Fruit fly (Drosophila melanogaster) whole organism, embryonic: Measurements from ENCODE around the gene CG9837.

Experiments
- BEAF-32 ChIP-seq: fragments of 200-800 bp; sonication (Bioruptor generic); optimal IDR thresholded peaks from 3 replicates; lab custom pipeline; 2017; ENCODE audit warnings: missing biosample characterization, missing genetic modification characterization, mild to moderate bottlenecking, moderate library complexity, missing genetic modification reagents
- C15 ChIP-seq: fragments of 200-800 bp; sonication (Bioruptor generic); IDR thresholded peaks from 3 replicates; pipeline ENCODE4 v1.3.6; 2022; ENCODE audit warnings: missing biosample characterization, missing genetic modification characterization
- CG10979 ChIP-seq: fragments of 200-800 bp; sonication (Bioruptor generic); optimal IDR thresholded peaks from 2 replicates; lab custom pipeline; 2018; ENCODE audit warnings: missing biosample characterization, mild to moderate bottlenecking, missing genetic modification characterization, moderate library complexity
- CG12219 ChIP-seq: fragments of 200-800 bp; sonication (Bioruptor generic); optimal IDR thresholded peaks from 3 replicates; lab custom pipeline; 2018; ENCODE audit warnings: missing biosample characterization, mild to moderate bottlenecking, missing genetic modification characterization
- CG12391 ChIP-seq: fragments of 200-800 bp; sonication (Bioruptor generic); optimal IDR thresholded peaks from 3 replicates; lab custom pipeline; 2018; ENCODE audit warnings: missing biosample characterization, mild to moderate bottlenecking, missing genetic modification characterization, moderate library complexity
- CG12744 ChIP-seq: fragments of 200-800 bp; sonication (Bioruptor generic); optimal IDR thresholded peaks from 2 replicates; lab custom pipeline; 2016; ENCODE audit warnings: missing biosample characterization, missing genetic modification characterization
- CG14014 ChIP-seq: fragments of 200-800 bp; sonication (Bioruptor generic); IDR thresholded peaks from 2 replicates; pipeline ENCODE4 v1.3.6; 2022; ENCODE audit warnings: missing biosample characterization, missing genetic modification characterization
- CG16779 ChIP-seq: fragments of 200-800 bp; sonication (Bioruptor generic); IDR thresholded peaks from 2 replicates; pipeline ENCODE4 v1.3.6; 2022; ENCODE audit warnings: missing biosample characterization, missing genetic modification characterization
- CG16815 ChIP-seq: fragments of 200-800 bp; sonication (Bioruptor generic); optimal IDR thresholded peaks from 3 replicates; lab custom pipeline; 2017; ENCODE audit warnings: missing biosample characterization, mild to moderate bottlenecking, missing genetic modification characterization
- CG17359 ChIP-seq: fragments of 200-800 bp; sonication (Bioruptor generic); optimal IDR thresholded peaks from 3 replicates; lab custom pipeline; 2018; ENCODE audit warnings: missing biosample characterization, mild to moderate bottlenecking, missing genetic modification characterization, moderate library complexity
- CG17802 ChIP-seq: fragments of 200-800 bp; sonication (Bioruptor generic); optimal IDR thresholded peaks from 2 replicates; lab custom pipeline; 2018; ENCODE audit warnings: missing biosample characterization, mild to moderate bottlenecking, missing genetic modification characterization, moderate library complexity
- CG18764 ChIP-seq: fragments of 200-800 bp; sonication (Bioruptor generic); optimal IDR thresholded peaks from 3 replicates; lab custom pipeline; 2016; ENCODE audit warnings: missing biosample characterization, missing genetic modification characterization
- CG2116 ChIP-seq: fragments of 200-800 bp; sonication (Bioruptor generic); optimal IDR thresholded peaks from 3 replicates; lab custom pipeline; 2018; ENCODE audit warnings: missing biosample characterization, mild to moderate bottlenecking, missing genetic modification characterization
- CG2202 ChIP-seq: fragments of 200-800 bp; sonication (Bioruptor generic); optimal IDR thresholded peaks from 2 replicates; lab custom pipeline; 2018; ENCODE audit warnings: missing biosample characterization, mild to moderate bottlenecking, missing genetic modification characterization
- CG31441 ChIP-seq: fragments of 200-800 bp; sonication (Bioruptor generic); IDR thresholded peaks from 2 replicates; pipeline ENCODE4 v1.3.6; 2022; ENCODE audit warnings: missing biosample characterization, missing genetic modification characterization
- CG32767 ChIP-seq: fragments of 200-800 bp; sonication (Bioruptor generic); IDR thresholded peaks from 2 replicates; pipeline ENCODE4 v1.3.6; 2022; ENCODE audit warnings: missing biosample characterization, missing genetic modification characterization
- CG3838 ChIP-seq: fragments of 200-800 bp; sonication (Bioruptor generic); optimal IDR thresholded peaks from 3 replicates; lab custom pipeline; 2016; ENCODE audit warnings: missing biosample characterization, missing genetic modification characterization
- CG4424 ChIP-seq: fragments of 200-800 bp; sonication (Bioruptor generic); optimal IDR thresholded peaks from 3 replicates; lab custom pipeline; 2016; ENCODE audit warnings: missing biosample characterization, missing genetic modification characterization
- CG4820 ChIP-seq: fragments of 200-800 bp; sonication (Bioruptor generic); optimal IDR thresholded peaks from 3 replicates; lab custom pipeline; 2016; ENCODE audit warnings: missing biosample characterization, missing genetic modification characterization
- CG7786 ChIP-seq: fragments of 200-800 bp; sonication (Bioruptor generic); optimal IDR thresholded peaks from 2 replicates; lab custom pipeline; 2016; ENCODE audit warnings: missing biosample characterization, missing genetic modification characterization
- CG8281 ChIP-seq: fragments of 200-800 bp; sonication (Bioruptor generic); optimal IDR thresholded peaks from 2 replicates; lab custom pipeline; 2018; ENCODE audit warnings: missing biosample characterization, mild to moderate bottlenecking, missing genetic modification characterization, moderate library complexity
- D ChIP-seq, 2 experiments: fragments of 200-800 bp in 1 of 2; fragments of >200 bp in 1 of 2; sonication (Bioruptor generic) in 1 of 2; optimal IDR thresholded peaks; 2 replicates in 1 of 2; 3 replicates in 1 of 2; lab custom pipeline; 2017; ENCODE audit warnings: mild to moderate bottlenecking in 1 of 2, missing biosample characterization in 1 of 2, missing genetic modification characterization in 1 of 2, missing genetic modification reagents in 1 of 2
- Dad ChIP-seq: fragments of 200-800 bp; sonication (Bioruptor generic); optimal IDR thresholded peaks from 3 replicates; lab custom pipeline; 2016; ENCODE audit warnings: missing biosample characterization, missing genetic modification characterization
- Dfd ChIP-seq, 2 experiments: fragments of >200 bp; optimal IDR thresholded peaks; 2 replicates each; lab custom pipeline; 2017; ENCODE audit warnings: missing biosample characterization in 2 of 2, missing genetic modification characterization in 2 of 2
- Hr39 ChIP-seq: fragments of >200 bp; optimal IDR thresholded peaks from 2 replicates; lab custom pipeline; 2017
- Lpt ChIP-seq: fragments of >200 bp; optimal IDR thresholded peaks from 2 replicates; lab custom pipeline; 2018; ENCODE audit warnings: missing biosample characterization, missing genetic modification characterization
- Meics ChIP-seq: fragments of 200-800 bp; sonication (Bioruptor generic); optimal IDR thresholded peaks from 2 replicates; lab custom pipeline; 2017; ENCODE audit warnings: missing biosample characterization, mild to moderate bottlenecking, missing genetic modification characterization
- Ravus ChIP-seq: fragments of 200-800 bp; sonication (Bioruptor generic); IDR thresholded peaks from 2 replicates; pipeline ENCODE4 v1.3.6; 2022; ENCODE audit warnings: missing biosample characterization, missing genetic modification characterization
- Side ChIP-seq: fragments of 200-800 bp; sonication (Bioruptor generic); optimal IDR thresholded peaks from 2 replicates; lab custom pipeline; 2016; ENCODE audit warnings: missing biosample characterization, missing genetic modification characterization
- Sin3A ChIP-seq: fragments of >200 bp; optimal IDR thresholded peaks from 2 replicates; lab custom pipeline; 2018
- Trl ChIP-seq, 3 experiments: fragments of >200 bp in 2 of 3; fragments of 200-800 bp in 1 of 3; sonication (Bioruptor generic) in 1 of 3; optimal IDR thresholded peaks; 2 replicates in 1 of 3; 3 replicates in 2 of 3; lab custom pipeline; 2016 to 2017; ENCODE audit warnings: missing biosample characterization in 1 of 3, missing genetic modification characterization in 1 of 3
- al ChIP-seq: fragments of 200-800 bp; sonication (Bioruptor generic); IDR thresholded peaks from 2 replicates; pipeline ENCODE4 v1.3.6; 2022; ENCODE audit warnings: missing biosample characterization, missing genetic modification characterization
- bigmax ChIP-seq: fragments of 200-800 bp; sonication (Bioruptor generic); optimal IDR thresholded peaks from 2 replicates; lab custom pipeline; 2018; ENCODE audit warnings: missing biosample characterization, mild to moderate bottlenecking, missing genetic modification characterization
- chm ChIP-seq: fragments of 200-800 bp; sonication (Bioruptor generic); IDR thresholded peaks from 2 replicates; pipeline ENCODE4 v1.3.6; 2022; ENCODE audit warnings: missing biosample characterization, missing genetic modification characterization
- disco-r ChIP-seq: fragments of 200-800 bp; sonication (Bioruptor generic); optimal IDR thresholded peaks from 2 replicates; lab custom pipeline; 2016; ENCODE audit warnings: missing biosample characterization, missing genetic modification characterization
- dysf ChIP-seq: fragments of 200-800 bp; sonication (Bioruptor generic); IDR thresholded peaks from 3 replicates; pipeline ENCODE4 v1.3.6; 2022; ENCODE audit warnings: missing biosample characterization, missing genetic modification characterization
- ewg ChIP-seq: fragments of 200-800 bp; sonication (Bioruptor generic); optimal IDR thresholded peaks from 3 replicates; lab custom pipeline; 2017; ENCODE audit warnings: mild to moderate bottlenecking, missing biosample characterization, missing genetic modification reagents, missing genetic modification characterization
- grn ChIP-seq: fragments of 200-800 bp; sonication (Bioruptor generic); optimal IDR thresholded peaks from 3 replicates; lab custom pipeline; 2017; ENCODE audit warnings: missing biosample characterization, missing genetic modification characterization
- gsb ChIP-seq: fragments of 200-800 bp; sonication (Bioruptor generic); IDR thresholded peaks from 2 replicates; pipeline ENCODE4 v1.3.6; 2022; ENCODE audit warnings: missing biosample characterization, missing genetic modification characterization
- insv ChIP-seq, 2 experiments: fragments of 200-800 bp; sonication (Bioruptor generic); optimal IDR thresholded peaks; 3 replicates each; lab custom pipeline; 2016 to 2018; ENCODE audit warnings: missing biosample characterization in 2 of 2, missing genetic modification characterization in 2 of 2
- klu ChIP-seq: fragments of 200-800 bp; sonication (Bioruptor generic); IDR thresholded peaks from 2 replicates; pipeline ENCODE4 v1.3.6; 2022; ENCODE audit warnings: missing biosample characterization, missing genetic modification characterization
- sob ChIP-seq: fragments of 200-800 bp; sonication (Bioruptor generic); IDR thresholded peaks from 2 replicates; pipeline ENCODE4 v1.3.6; 2022; ENCODE audit warnings: missing biosample characterization, missing genetic modification characterization
- ssp ChIP-seq: fragments of 200-800 bp; sonication (Bioruptor generic); IDR thresholded peaks from 2 replicates; pipeline ENCODE4 v1.3.6; 2022; ENCODE audit warnings: missing biosample characterization, missing genetic modification characterization
- tll ChIP-seq, 2 experiments: fragments of 200-800 bp in 1 of 2; fragments of >200 bp in 1 of 2; sonication (Bioruptor generic) in 1 of 2; optimal IDR thresholded peaks; 2 replicates each; lab custom pipeline; 2017 to 2019; ENCODE audit warnings: missing biosample characterization in 2 of 2, missing genetic modification characterization in 2 of 2, mild to moderate bottlenecking in 1 of 2, moderate library complexity in 1 of 2
- trh ChIP-seq: fragments of 200-800 bp; sonication (Bioruptor generic); optimal IDR thresholded peaks from 2 replicates; lab custom pipeline; 2016; ENCODE audit warnings: missing biosample characterization, missing genetic modification characterization
- ttk ChIP-seq: fragments of 200-800 bp; sonication (Bioruptor generic); IDR thresholded peaks from 2 replicates; pipeline ENCODE4 v2.1.2; 2022; ENCODE audit warnings: missing biosample characterization, missing genetic modification characterization
- tup ChIP-seq: fragments of 200-800 bp; sonication (Bioruptor generic); optimal IDR thresholded peaks from 2 replicates; lab custom pipeline; 2016; ENCODE audit warnings: missing biosample characterization, mild to moderate bottlenecking, missing genetic modification characterization, moderate library complexity
- wor ChIP-seq: fragments of 200-800 bp; sonication (Bioruptor generic); IDR thresholded peaks from 2 replicates; pipeline ENCODE4 v1.3.6; 2022; ENCODE audit warnings: missing biosample characterization, missing genetic modification characterization
- yki ChIP-seq: fragments of >200 bp; optimal IDR thresholded peaks from 3 replicates; lab custom pipeline; 2018
- z ChIP-seq: fragments of 200-800 bp; sonication (Bioruptor generic); IDR thresholded peaks from 3 replicates; pipeline ENCODE4 v1.3.6; 2022; ENCODE audit warnings: missing biosample characterization, missing genetic modification characterization
- zen2 ChIP-seq: fragments of 200-800 bp; sonication (Bioruptor generic); IDR thresholded peaks from 3 replicates; pipeline ENCODE4 v1.3.6; 2022; ENCODE audit warnings: missing biosample characterization, missing genetic modification characterization; ENCODE audit not compliant: partially characterized antibody
- zfh1 ChIP-seq: fragments of 200-800 bp; sonication (Bioruptor generic); IDR thresholded peaks from 3 replicates; pipeline ENCODE4 v1.3.6; 2022; ENCODE audit warnings: missing biosample characterization, missing genetic modification characterization

Gene CG9837

DNA sequence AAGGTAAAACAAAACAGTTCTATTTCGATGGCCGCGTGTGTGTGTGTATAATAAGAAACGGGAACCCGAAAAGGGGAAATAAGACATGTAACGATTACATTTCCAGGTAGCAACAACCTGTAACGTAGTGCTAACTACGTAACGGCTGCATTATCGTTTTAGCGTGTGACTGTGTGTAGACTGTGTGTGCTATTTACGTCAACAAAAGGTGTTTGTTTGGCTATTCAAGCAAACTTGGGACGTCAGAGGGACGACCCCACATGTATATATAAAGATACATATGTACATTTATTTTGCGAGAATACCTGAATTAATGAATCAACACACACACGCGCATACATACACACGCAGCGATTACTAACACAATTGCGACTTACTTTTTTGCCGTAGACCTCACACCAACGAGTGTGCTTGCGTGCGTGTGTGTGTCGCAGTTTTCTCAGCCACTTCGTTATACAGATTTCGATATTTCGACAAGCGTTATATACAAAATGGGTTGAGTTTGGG lies 6.2 kb upstream of the CG9837 start (continued):
- no peak for TF ChIP-seq CG3838
- TF ChIP-seq sob (GFP tag; lab: Robert Waterston, UW): 0 out of 2 replicates have a peak, but pooled peaks have one; percentile 67
- peak; percentile 36 for TF ChIP-seq Dad (GFP tag; lab: Kevin White, UChicago)
- no peak for TF ChIP-seq grn (GFP tag; lab: Kevin White, UChicago)
- TF ChIP-seq z (GFP tag; lab: Robert Waterston, UW): no peak
- no peak for TF ChIP-seq CG8281 (tag; lab: Kevin White, UChicago)
- no peak for TF ChIP-seq CG17802 (tag; lab: Kevin White, UChicago)
- no peak for TF ChIP-seq Lpt (GFP tag; lab: Kevin White, UChicago)
- TF ChIP-seq zfh1 (GFP tag; lab: Robert Waterston, UW): peak; percentile 34; the same call in 1 of the 3 replicates
- TF ChIP-seq gsb: peak; percentile 43; the same call in 1 of the 2 replicates
- TF ChIP-seq CG10979: peak; percentile 13
- TF ChIP-seq insv (GFP tag; optimal IDR thresholded peaks at IDR 0.05; lab: Kevin White, UChicago): peak in 1 of 2 experiments; percentile 13
- TF ChIP-seq CG12744 (GFP tag; lab: Kevin White, UChicago): peak; percentile 20
- TF ChIP-seq wor (GFP tag; lab: Robert Waterston, UW): no peak
- no peak for TF ChIP-seq klu (GFP tag; lab: Robert Waterston, UW)
- TF ChIP-seq BEAF-32 (GFP tag; lab: Kevin White, UChicago): no peak
- no peak for TF ChIP-seq CG17359
- TF ChIP-seq CG7786: no peak
- no peak for TF ChIP-seq Ravus (GFP tag; lab: Robert Waterston, UW)
- TF ChIP-seq dysf: no peak
- TF ChIP-seq CG12219 (GFP tag; lab: Kevin White, UChicago): peak; percentile 11
- TF ChIP-seq CG2202 (tag; lab: Kevin White, UChicago): no peak
- no peak for TF ChIP-seq Trl (optimal IDR thresholded peaks at IDR 0.05; lab: Kevin White, UChicago)
- no peak for TF ChIP-seq Trl (GFP tag; optimal IDR thresholded peaks at IDR 0.05; lab: Kevin White, UChicago)
- TF ChIP-seq CG2116 (GFP tag; lab: Kevin White, UChicago): no peak
- no peak for TF ChIP-seq CG18764
- no peak for TF ChIP-seq ssp (GFP tag; lab: Robert Waterston, UW)
- TF ChIP-seq yki (lab: Kevin White, UChicago): no peak
- no peak for TF ChIP-seq D (optimal IDR thresholded peaks at IDR 0.05; lab: Kevin White, UChicago)
- TF ChIP-seq D (GFP tag; optimal IDR thresholded peaks at IDR 0.05; lab: Kevin White, UChicago): no peak
- no peak for TF ChIP-seq disco-r (GFP tag; lab: Kevin White, UChicago)
- TF ChIP-seq Sin3A (lab: Kevin White, UChicago): no peak
- 0 out of 2 replicates have a peak, but pooled peaks have one; percentile 38 for TF ChIP-seq CG16779 (GFP tag; lab: Robert Waterston, UW)
- TF ChIP-seq chm (GFP tag; lab: Robert Waterston, UW): no peak; the same call in 1 of the 2 replicates
- no peak for TF ChIP-seq ewg (GFP tag; lab: Kevin White, UChicago)
- TF ChIP-seq CG31441 (GFP tag; lab: Robert Waterston, UW): no peak
- TF ChIP-seq tll (GFP tag; optimal IDR thresholded peaks at IDR 0.05; lab: Kevin White, UChicago): peak in 1 of 2 experiments; percentile 63
- TF ChIP-seq CG32767 (GFP tag; lab: Robert Waterston, UW): no peak
- TF ChIP-seq Hr39 (lab: Kevin White, UChicago): no peak
- TF ChIP-seq CG16815 (GFP tag; lab: Kevin White, UChicago): no peak
- no peak for TF ChIP-seq Dfd (GFP tag; optimal IDR thresholded peaks at IDR 0.05; lab: Kevin White, UChicago)
- no peak for TF ChIP-seq tup (GFP tag; lab: Kevin White, UChicago)
- TF ChIP-seq al (GFP tag; lab: Robert Waterston, UW): no peak
- TF ChIP-seq CG4820 (GFP tag; lab: Kevin White, UChicago): no peak
- no peak for TF ChIP-seq C15
- no peak for TF ChIP-seq ttk
- no peak for TF ChIP-seq zen2 (GFP tag; lab: Robert Waterston, UW)
- TF ChIP-seq Meics: peak; percentile 24
- TF ChIP-seq CG4424 (GFP tag; lab: Kevin White, UChicago): no peak
- peak; percentile 20 for TF ChIP-seq Side
- no peak for TF ChIP-seq trh (GFP tag; lab: Kevin White, UChicago)
- no peak for TF ChIP-seq bigmax (GFP tag; lab: Kevin White, UChicago)
- peak; percentile 63; the same call in 1 of the 2 replicates for TF ChIP-seq CG14014 (GFP tag; lab: Robert Waterston, UW)
- TF ChIP-seq CG12391 (tag; lab: Kevin White, UChicago): no peak
